Worm (Caenorhabditis elegans): ENCODE results near the gene inpp-1.

Gene inpp-1

ce11 chrIV:10796707-10797106 lies 23.0 kb upstream of the inpp-1 start:
- no peak for TF ChIP-seq unc-39 (tag; optimal IDR thresholded peaks at IDR 0.05)
- TF ChIP-seq elt-1 (tag; optimal IDR thresholded peaks at IDR 0.05; ENCODE audit: borderline replicate concordance, insufficient read depth), result peak; percentile 57

ce11 chrIV:10795678-10796077 lies 22.0 kb upstream of the inpp-1 start:
- no peak for TF ChIP-seq elt-3 (tag; optimal IDR thresholded peaks at IDR 0.05)
- TF ChIP-seq unc-62 (GFP tag; optimal IDR thresholded peaks at IDR 0.05), result no peak
- no peak for TF ChIP-seq ham-2 (GFP tag; optimal IDR thresholded peaks at IDR 0.05)

- no peak for TF ChIP-seq ces-1 (GFP tag; optimal IDR thresholded peaks at IDR 0.05)
- TF ChIP-seq nhr-2 (tag; optimal IDR thresholded peaks at IDR 0.05), result no peak
- no peak for TF ChIP-seq nhr-12 (tag; optimal IDR thresholded peaks at IDR 0.05)
- no peak for TF ChIP-seq ztf-11 (tag; optimal IDR thresholded peaks at IDR 0.05)
- TF ChIP-seq mab-5 (tag; optimal IDR thresholded peaks at IDR 0.05), result no peak
- no peak for TF ChIP-seq ham-2 (GFP tag; optimal IDR thresholded peaks at IDR 0.05)
- TF ChIP-seq unc-62 (GFP tag; optimal IDR thresholded peaks at IDR 0.05), result no peak
- no peak for TF ChIP-seq nhr-28 (tag; optimal IDR thresholded peaks at IDR 0.05)
- no peak for TF ChIP-seq zip-8 (tag; optimal IDR thresholded peaks at IDR 0.05)
- TF ChIP-seq drap-1 (GFP tag; optimal IDR thresholded peaks at IDR 0.05), result no peak
- TF ChIP-seq cnd-1 (tag; optimal IDR thresholded peaks at IDR 0.05), result no peak
- no peak for TF ChIP-seq nhr-237 (tag; optimal IDR thresholded peaks at IDR 0.05)
- no peak for TF ChIP-seq mls-2 (tag; optimal IDR thresholded peaks at IDR 0.05)
- TF ChIP-seq mep-1 (tag; optimal IDR thresholded peaks at IDR 0.05), result no peak
- no peak for TF ChIP-seq M03D4.4 (tag; optimal IDR thresholded peaks at IDR 0.05)
- TF ChIP-seq ceh-83 (GFP tag; optimal IDR thresholded peaks at IDR 0.05), result no peak
- TF ChIP-seq elt-1 (tag; optimal IDR thresholded peaks at IDR 0.05; ENCODE audit: borderline replicate concordance, insufficient read depth), result no peak
- no peak for TF ChIP-seq elt-3 (tag; optimal IDR thresholded peaks at IDR 0.05)
- no peak for TF ChIP-seq flh-1 (GFP tag; optimal IDR thresholded peaks at IDR 0.05)
Observed at ce11 chrIV:10790353-10790752, 16.6 kb upstream of the inpp-1 start, which contains the start of gene pept-2. Gene pept-2, plus strand, starts transcription at chrIV:10790653.

ce11 chrIV:10786731-10787130 lies 13.0 kb upstream of the inpp-1 start, which contains the start of gene srd-7:
Gene srd-7, minus strand, starts transcription at chrIV:10786831.
- TF ChIP-seq ceh-39 (tag; optimal IDR thresholded peaks at IDR 0.05) (no peak), tbx-8 (GFP tag; optimal IDR thresholded peaks at IDR 0.05) (no peak)

ce11 chrIV:10784085-10784484 lies 10.4 kb upstream of the inpp-1 start:
- TF ChIP-seq mls-2 (tag; optimal IDR thresholded peaks at IDR 0.05), result no peak
- no peak for TF ChIP-seq mep-1 (tag; optimal IDR thresholded peaks at IDR 0.05)
- TF ChIP-seq ztf-11 (tag; optimal IDR thresholded peaks at IDR 0.05), result no peak
- no peak for TF ChIP-seq sem-2 (GFP tag; optimal IDR thresholded peaks at IDR 0.05)
- no peak for TF ChIP-seq bed-3 (GFP tag; optimal IDR thresholded peaks at IDR 0.05)
- TF ChIP-seq nhr-237 (tag; optimal IDR thresholded peaks at IDR 0.05), result no peak
- TF ChIP-seq drap-1 (GFP tag; optimal IDR thresholded peaks at IDR 0.05), result no peak
- TF ChIP-seq ces-1 (GFP tag; optimal IDR thresholded peaks at IDR 0.05), result no peak
- no peak for TF ChIP-seq lin-13 (tag; optimal IDR thresholded peaks at IDR 0.05)
- no peak for TF ChIP-seq ham-2 (GFP tag; optimal IDR thresholded peaks at IDR 0.05)
- TF ChIP-seq lin-32 (GFP tag; optimal IDR thresholded peaks at IDR 0.05), result no peak
- TF ChIP-seq ceh-83 (GFP tag; optimal IDR thresholded peaks at IDR 0.05), result no peak
- no peak for TF ChIP-seq blmp-1 (tag; optimal IDR thresholded peaks at IDR 0.05)
- TF ChIP-seq sptf-1 (tag; optimal IDR thresholded peaks at IDR 0.05), result no peak
- no peak for TF ChIP-seq unc-62 (GFP tag; optimal IDR thresholded peaks at IDR 0.05)
- no peak for TF ChIP-seq zip-8 (tag; optimal IDR thresholded peaks at IDR 0.05)
- TF ChIP-seq unc-39 (tag; optimal IDR thresholded peaks at IDR 0.05), result no peak
- no peak for TF ChIP-seq tbx-8 (GFP tag; optimal IDR thresholded peaks at IDR 0.05)

- TF ChIP-seq sptf-1 (tag; optimal IDR thresholded peaks at IDR 0.05) (no peak), tbx-8 (GFP tag; optimal IDR thresholded peaks at IDR 0.05) (no peak), flh-1 (GFP tag; optimal IDR thresholded peaks at IDR 0.05) (no peak), nhr-28 (tag; optimal IDR thresholded peaks at IDR 0.05) (no peak), M03D4.4 (tag; optimal IDR thresholded peaks at IDR 0.05) (no peak), lin-32 (GFP tag; optimal IDR thresholded peaks at IDR 0.05) (no peak), ces-1 (GFP tag; optimal IDR thresholded peaks at IDR 0.05) (no peak), mls-2 (tag; optimal IDR thresholded peaks at IDR 0.05) (no peak), nhr-2 (tag; optimal IDR thresholded peaks at IDR 0.05) (no peak), sem-2 (GFP tag; optimal IDR thresholded peaks at IDR 0.05) (no peak), mep-1 (tag; optimal IDR thresholded peaks at IDR 0.05) (no peak), unc-39 (tag; optimal IDR thresholded peaks at IDR 0.05) (no peak), zip-8 (tag; optimal IDR thresholded peaks at IDR 0.05) (no peak), unc-120 (tag; optimal IDR thresholded peaks at IDR 0.05; ENCODE audit: poor library complexity, severe bottlenecking) (no peak), elt-3 (tag; optimal IDR thresholded peaks at IDR 0.05) (no peak), nhr-12 (tag; optimal IDR thresholded peaks at IDR 0.05) (no peak), lin-13 (tag; optimal IDR thresholded peaks at IDR 0.05) (no peak), drap-1 (GFP tag; optimal IDR thresholded peaks at IDR 0.05) (no peak), hlh-1 (tag; optimal IDR thresholded peaks at IDR 0.05) (no peak)
Observed at ce11 chrIV:10782014-10782413, 8.3 kb upstream of the inpp-1 start.

All from whole organism, mixed stage, embryonic.